Worm (Caenorhabditis elegans) whole organism, early embryonic: ENCODE data around the gene C02B8.12.

Experiments used
- ama-1 ChIP-seq: fragments of 150-350 bp; optimal IDR thresholded peaks from 2 replicates; lab custom pipeline; 2014
- ceh-13 ChIP-seq: fragments of 200-800 bp; sonication (Bioruptor generic); optimal IDR thresholded peaks from 2 replicates; lab custom pipeline; 2018; ENCODE audit warnings: mild to moderate bottlenecking, missing genetic modification characterization, missing compliant biosample characterization
- ceh-36 ChIP-seq: sonication (generic microtip); optimal IDR thresholded peaks from 2 replicates; lab custom pipeline; 2016; ENCODE audit warnings: missing genetic modification characterization, inconsistent platforms, missing compliant biosample characterization
- ets-7 ChIP-seq: sonication (generic microtip); optimal IDR thresholded peaks from 2 replicates; lab custom pipeline; 2016; ENCODE audit warnings: missing genotype, missing genetic modification characterization, missing compliant biosample characterization
- flt-1 ChIP-seq: fragments of 200-800 bp; sonication (Bioruptor generic); IDR thresholded peaks from 2 replicates; pipeline ENCODE4 v1.3.6; 2022; ENCODE audit warnings: missing genetic modification characterization, missing compliant biosample characterization
- hmbx-1 ChIP-seq: sonication (generic microtip); optimal IDR thresholded peaks from 2 replicates; lab custom pipeline; 2016; ENCODE audit warnings: mild to moderate bottlenecking, missing genetic modification characterization, missing compliant biosample characterization
- hmg-4 ChIP-seq: fragments of 200-800 bp; sonication (Bioruptor generic); optimal IDR thresholded peaks from 2 replicates; lab custom pipeline; 2018; ENCODE audit warnings: mild to moderate bottlenecking, missing genetic modification characterization, missing compliant biosample characterization
- hnd-1 ChIP-seq: sonication (generic microtip); optimal IDR thresholded peaks from 2 replicates; lab custom pipeline; 2016; ENCODE audit warnings: missing genetic modification characterization, missing compliant biosample characterization
- tbx-11 ChIP-seq: fragments of 200-800 bp; sonication (Bioruptor generic); IDR thresholded peaks from 2 replicates; pipeline ENCODE4 v1.3.6; 2022; ENCODE audit warnings: missing genetic modification characterization, missing compliant biosample characterization
- tbx-37 ChIP-seq: fragments of 200-800 bp; sonication (Bioruptor generic); conservative IDR thresholded peaks from 2 replicates; pipeline ENCODE4 v1.3.6; 2022; ENCODE audit warnings: missing genetic modification reagents, missing genetic modification characterization, missing compliant biosample characterization

DNA sequence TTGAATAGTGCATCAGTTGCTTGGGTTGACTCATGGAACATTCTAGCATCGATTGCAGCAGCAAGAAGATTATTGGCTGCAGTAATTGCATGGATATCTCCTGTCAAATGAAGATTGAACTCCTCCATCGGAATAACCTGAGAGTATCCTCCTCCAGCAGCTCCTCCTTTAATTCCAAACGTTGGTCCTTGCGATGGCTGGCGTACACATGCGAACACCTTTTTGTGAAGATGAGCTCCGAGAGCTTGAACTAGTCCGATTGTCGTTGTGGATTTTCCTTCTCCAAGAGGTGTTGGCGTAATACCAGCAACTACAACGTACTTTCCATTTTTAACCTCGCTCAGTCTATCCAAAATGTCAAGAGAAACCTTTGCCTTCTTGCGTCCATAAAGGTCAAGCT, 40.5 kb downstream of the C02B8.12 start:
- TF ChIP-seq hmg-4 (no peak), flt-1 (GFP tag; lab: Robert Waterston, UW) (no peak), ama-1 (lab: Kevin White, UChicago) (no peak), ets-7 (tag; lab: Kevin White, UChicago) (no peak), hmbx-1 (tag; lab: Kevin White, UChicago) (no peak), ceh-13 (no peak), hnd-1 (tag; lab: Kevin White, UChicago) (no peak), tbx-37 (GFP tag; lab: Robert Waterston, UW) (no peak), ceh-36 (tag; lab: Kevin White, UChicago) (no peak), tbx-11 (GFP tag; lab: Robert Waterston, UW) (no peak)
